Worm (Caenorhabditis elegans) whole organism, L2 larva: ENCODE measurements around the gene dcr-1.

Experiments used
- C34F6.9 ChIP-seq: fragments of 150-350 bp; optimal IDR thresholded peaks from 2 replicates; lab custom pipeline; 2014; ENCODE audit warnings: missing biosample characterization, missing genetic modification characterization
- F13H6.1 ChIP-seq: sonication (generic microtip); optimal IDR thresholded peaks from 2 replicates; lab custom pipeline; 2016; ENCODE audit warnings: missing genetic modification characterization, missing compliant biosample characterization
- R02D3.7 ChIP-seq: fragments of 150-350 bp; optimal IDR thresholded peaks from 2 replicates; lab custom pipeline; 2014; ENCODE audit warnings: missing biosample characterization, missing genetic modification characterization
- Y55F3AM.14 ChIP-seq: fragments of 200-800 bp; sonication (Bioruptor generic); optimal IDR thresholded peaks from 2 replicates; lab custom pipeline; 2018; ENCODE audit warnings: mild to moderate bottlenecking, missing genetic modification characterization, missing compliant biosample characterization
- ZK546.5 ChIP-seq: sonication (generic microtip); optimal IDR thresholded peaks from 2 replicates; lab custom pipeline; 2017; ENCODE audit warnings: missing biosample characterization, missing genetic modification characterization
- alr-1 ChIP-seq: fragments of 150-350 bp; optimal IDR thresholded peaks from 2 replicates; lab custom pipeline; 2014; ENCODE audit warnings: missing biosample characterization, missing genetic modification characterization
- aly-2 ChIP-seq: fragments of 150-350 bp; optimal IDR thresholded peaks from 2 replicates; lab custom pipeline; 2014; ENCODE audit warnings: missing biosample characterization, missing genetic modification characterization
- ama-1 ChIP-seq: fragments of 150-350 bp; optimal IDR thresholded peaks from 2 replicates; lab custom pipeline; 2018; ENCODE audit warnings: inconsistent platforms
- blmp-1 ChIP-seq: sonication (generic microtip); optimal IDR thresholded peaks from 2 replicates; lab custom pipeline; 2017; ENCODE audit warnings: missing genetic modification characterization, mild to moderate bottlenecking, missing compliant biosample characterization, antibody characterized with exemption, moderate library complexity; ENCODE audit not compliant: insufficient read depth
- ceh-16 ChIP-seq: fragments of 150-350 bp; optimal IDR thresholded peaks from 2 replicates; lab custom pipeline; 2014; ENCODE audit warnings: missing biosample characterization, missing genetic modification characterization
- ceh-82 ChIP-seq: fragments of 150-350 bp; optimal IDR thresholded peaks from 2 replicates; lab custom pipeline; 2014; ENCODE audit warnings: missing biosample characterization, missing genetic modification characterization
- crh-2 ChIP-seq: sonication (generic microtip); optimal IDR thresholded peaks from 2 replicates; lab custom pipeline; 2017; ENCODE audit warnings: missing biosample characterization, missing genetic modification characterization
- dmd-4 ChIP-seq: sonication (generic microtip); optimal IDR thresholded peaks from 2 replicates; lab custom pipeline; 2017; ENCODE audit warnings: missing biosample characterization, missing genetic modification characterization
- egl-27 ChIP-seq: sonication (generic microtip); optimal IDR thresholded peaks from 3 replicates; lab custom pipeline; 2017; ENCODE audit warnings: missing biosample characterization, missing genetic modification reagents, missing genetic modification characterization
- elt-1 ChIP-seq: fragments of 150-350 bp; optimal IDR thresholded peaks from 2 replicates; lab custom pipeline; 2014; ENCODE audit warnings: missing biosample characterization, missing genetic modification characterization
- elt-3 ChIP-seq: sonication (generic microtip); optimal IDR thresholded peaks from 2 replicates; lab custom pipeline; 2017; ENCODE audit warnings: missing biosample characterization, missing genetic modification characterization
- fos-1 ChIP-seq: fragments of 150-350 bp; optimal IDR thresholded peaks from 2 replicates; lab custom pipeline; 2014; ENCODE audit warnings: missing biosample characterization, missing genetic modification characterization
- gmeb-1 ChIP-seq: fragments of 150-350 bp; optimal IDR thresholded peaks from 2 replicates; lab custom pipeline; 2014; ENCODE audit warnings: missing biosample characterization, missing genetic modification characterization
- lin-11 ChIP-seq: fragments of 150-350 bp; sonication (generic microtip); optimal IDR thresholded peaks from 2 replicates; lab custom pipeline; 2014; ENCODE audit warnings: missing biosample characterization, missing genetic modification characterization, inconsistent platforms, mixed read lengths
- lin-13 ChIP-seq: fragments of 150-350 bp; optimal IDR thresholded peaks from 2 replicates; lab custom pipeline; 2014; ENCODE audit warnings: missing biosample characterization, missing genetic modification reagents, missing genetic modification characterization
- lin-39 ChIP-seq: fragments of 150-350 bp; optimal IDR thresholded peaks from 2 replicates; lab custom pipeline; 2014; ENCODE audit warnings: missing biosample characterization, missing genetic modification reagents, missing genetic modification characterization
- lsy-2 ChIP-seq, 2 experiments: fragments of 150-350 bp in 1 of 2; sonication (generic microtip) in 1 of 2; optimal IDR thresholded peaks; 2 replicates each; lab custom pipeline; 2014 to 2017; ENCODE audit warnings: missing biosample characterization in 2 of 2, missing genetic modification characterization in 2 of 2
- mab-5 ChIP-seq: fragments of 150-350 bp; optimal IDR thresholded peaks from 2 replicates; lab custom pipeline; 2014; ENCODE audit warnings: missing biosample characterization, missing genetic modification characterization
- mbf-1 ChIP-seq: sonication (generic microtip); optimal IDR thresholded peaks from 2 replicates; lab custom pipeline; 2017; ENCODE audit warnings: missing biosample characterization, missing genetic modification characterization
- mdl-1 ChIP-seq, 2 experiments: fragments of 150-350 bp in 1 of 2; sonication (generic microtip) in 1 of 2; optimal IDR thresholded peaks; 2 replicates each; lab custom pipeline; 2017; ENCODE audit warnings: missing biosample characterization in 2 of 2, missing genetic modification characterization in 2 of 2
- nhr-10 ChIP-seq: sonication (generic microtip); optimal IDR thresholded peaks from 2 replicates; lab custom pipeline; 2017; ENCODE audit warnings: missing biosample characterization, missing genetic modification characterization
- nhr-11 ChIP-seq: fragments of 150-350 bp; optimal IDR thresholded peaks from 2 replicates; lab custom pipeline; 2014; ENCODE audit warnings: missing biosample characterization, missing genetic modification characterization
- nhr-12 ChIP-seq: fragments of 150-350 bp; optimal IDR thresholded peaks from 2 replicates; lab custom pipeline; 2014; ENCODE audit warnings: missing biosample characterization, missing genetic modification characterization
- nhr-129 ChIP-seq: fragments of 150-350 bp; optimal IDR thresholded peaks from 2 replicates; lab custom pipeline; 2014; ENCODE audit warnings: missing biosample characterization, missing genetic modification characterization
- nhr-21 ChIP-seq: fragments of 150-350 bp; optimal IDR thresholded peaks from 2 replicates; lab custom pipeline; 2014; ENCODE audit warnings: missing biosample characterization, missing genetic modification characterization
- nhr-23 ChIP-seq: fragments of 150-350 bp; optimal IDR thresholded peaks from 2 replicates; lab custom pipeline; 2014; ENCODE audit warnings: missing biosample characterization, missing genetic modification reagents, missing genetic modification characterization
- nhr-237 ChIP-seq: fragments of 150-350 bp; optimal IDR thresholded peaks from 2 replicates; lab custom pipeline; 2014; ENCODE audit warnings: missing biosample characterization, missing genetic modification characterization
- nhr-25 ChIP-seq: fragments of 150-350 bp; sonication (generic microtip); optimal IDR thresholded peaks from 3 replicates; lab custom pipeline; 2014; ENCODE audit warnings: missing biosample characterization, missing genetic modification characterization
- nhr-6 ChIP-seq: fragments of 150-350 bp; optimal IDR thresholded peaks from 2 replicates; lab custom pipeline; 2014; ENCODE audit warnings: missing biosample characterization, missing genetic modification characterization
- nhr-77 ChIP-seq: fragments of 150-350 bp; optimal IDR thresholded peaks from 2 replicates; lab custom pipeline; 2014; ENCODE audit warnings: missing biosample characterization, missing genetic modification characterization
- peb-1 ChIP-seq: fragments of 150-350 bp; optimal IDR thresholded peaks from 2 replicates; lab custom pipeline; 2014; ENCODE audit warnings: missing biosample characterization, missing genetic modification characterization
- sem-4 ChIP-seq: fragments of 150-350 bp; optimal IDR thresholded peaks from 2 replicates; lab custom pipeline; 2014; ENCODE audit warnings: missing biosample characterization, missing genetic modification reagents, missing genetic modification characterization
- skn-1 ChIP-seq: sonication (generic microtip); optimal IDR thresholded peaks from 2 replicates; lab custom pipeline; 2017; ENCODE audit warnings: missing biosample characterization, missing genetic modification characterization
- sma-3 ChIP-seq: sonication (generic microtip); optimal IDR thresholded peaks from 2 replicates; lab custom pipeline; 2016; ENCODE audit warnings: missing genetic modification reagents, missing genetic modification characterization, missing compliant biosample characterization
- sma-9 ChIP-seq, 2 experiments: fragments of 150-350 bp in 1 of 2; sonication (generic microtip) in 1 of 2; optimal IDR thresholded peaks; 2 replicates each; lab custom pipeline; 2014 to 2016; ENCODE audit warnings: missing genetic modification characterization in 2 of 2, mild to moderate bottlenecking in 1 of 2, missing biosample characterization in 1 of 2, missing compliant biosample characterization in 1 of 2, missing genetic modification reagents in 1 of 2, moderate library complexity in 1 of 2
- snpc-4 ChIP-seq: fragments of 150-350 bp; optimal IDR thresholded peaks from 2 replicates; lab custom pipeline; 2014; ENCODE audit warnings: missing biosample characterization, missing genetic modification characterization
- unc-39 ChIP-seq: fragments of 150-350 bp; optimal IDR thresholded peaks from 2 replicates; lab custom pipeline; 2014; ENCODE audit warnings: missing biosample characterization, missing genetic modification characterization
- unc-55 ChIP-seq: fragments of 150-350 bp; sonication (generic microtip); optimal IDR thresholded peaks from 3 replicates; lab custom pipeline; 2014; ENCODE audit warnings: missing biosample characterization, missing genetic modification reagents, missing genetic modification characterization
- unc-62 ChIP-seq: fragments of 150-350 bp; optimal IDR thresholded peaks from 2 replicates; lab custom pipeline; 2014; ENCODE audit warnings: missing biosample characterization, missing genetic modification reagents, missing genetic modification characterization
- zag-1 ChIP-seq: fragments of 150-350 bp; optimal IDR thresholded peaks from 2 replicates; lab custom pipeline; 2014; ENCODE audit warnings: missing biosample characterization, missing genetic modification characterization
- ztf-1 ChIP-seq: fragments of 200-800 bp; sonication (Bioruptor generic); conservative IDR thresholded peaks from 2 replicates; pipeline ENCODE4 v1.3.6; 2022; ENCODE audit warnings: missing genetic modification characterization, missing compliant biosample characterization
- ztf-11 ChIP-seq: sonication (generic microtip); optimal IDR thresholded peaks from 2 replicates; lab custom pipeline; 2017; ENCODE audit warnings: missing biosample characterization, missing genetic modification characterization
- ztf-4 ChIP-seq: fragments of 150-350 bp; optimal IDR thresholded peaks from 2 replicates; lab custom pipeline; 2014; ENCODE audit warnings: missing biosample characterization, missing genetic modification characterization

dcr-1 gene

DNA sequence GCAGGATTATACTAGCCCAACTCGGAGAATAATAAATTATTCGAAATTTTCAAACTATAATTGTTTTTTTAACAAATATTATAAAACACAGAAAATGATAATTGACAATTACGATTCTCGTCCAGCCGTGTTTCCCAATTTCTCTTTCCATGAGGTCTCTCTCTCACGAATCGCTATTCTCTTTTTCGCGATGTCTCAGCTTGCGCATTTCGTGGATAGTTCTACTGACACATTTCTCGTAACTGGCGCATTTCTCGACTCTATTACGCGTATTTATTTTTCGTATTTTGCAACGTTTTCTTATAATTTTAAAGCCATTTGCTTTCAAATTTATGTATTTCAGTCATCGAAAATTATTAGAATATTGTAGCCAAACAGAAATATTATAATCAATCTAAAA is 36.3 kb downstream of the dcr-1 start:
- TF ChIP-seq sma-3 (GFP tag; lab: Kevin White, UChicago) (peak; percentile 99), mbf-1 (tag; lab: Kevin White, UChicago) (no peak), fos-1 (tag; lab: Kevin White, UChicago) (peak; percentile 99), ama-1 (lab: Kevin White, UChicago) (peak; percentile 65), nhr-11 (tag; lab: Kevin White, UChicago) (peak; percentile 86), nhr-23 (no peak), gmeb-1 (tag; lab: Kevin White, UChicago) (peak; percentile 92), nhr-10 (tag; lab: Kevin White, UChicago) (peak; percentile 81), ztf-1 (GFP tag; lab: Robert Waterston, UW) (no peak), sma-9 (GFP tag; optimal IDR thresholded peaks at IDR 0.05; lab: Kevin White, UChicago) (peak; percentile 95), sma-9 (tag; optimal IDR thresholded peaks at IDR 0.05; lab: Kevin White, UChicago) (no peak), dmd-4 (tag; lab: Kevin White, UChicago) (no peak), elt-1 (no peak), nhr-6 (tag; lab: Kevin White, UChicago) (peak; percentile 98), mab-5 (peak; percentile 93), R02D3.7 (peak; percentile 62), snpc-4 (tag; lab: Kevin White, UChicago) (peak; percentile 85), aly-2 (tag; lab: Kevin White, UChicago) (no peak), lin-11 (peak; percentile 95), nhr-129 (tag; lab: Kevin White, UChicago) (peak; percentile 100), lsy-2 (tag; optimal IDR thresholded peaks at IDR 0.05; lab: Kevin White, UChicago) (peak; percentile 92 to 98), elt-3 (no peak), unc-39 (tag; lab: Kevin White, UChicago) (peak; percentile 68), egl-27 (tag; lab: Kevin White, UChicago) (peak; percentile 93), nhr-77 (peak; percentile 89), ztf-11 (peak; percentile 66), peb-1 (no peak), crh-2 (tag; lab: Kevin White, UChicago) (peak; percentile 99), skn-1 (tag; lab: Kevin White, UChicago) (peak; percentile 84), ceh-16 (tag; lab: Kevin White, UChicago) (no peak), lin-13 (GFP tag; lab: Kevin White, UChicago) (peak; percentile 98), nhr-21 (peak; percentile 93), mdl-1 (tag; optimal IDR thresholded peaks at IDR 0.05; lab: Kevin White, UChicago) (peak in 1 of 2 experiments; percentile 90), lin-39 (peak; percentile 98), blmp-1 (tag; lab: Kevin White, UChicago) (peak; percentile 65), unc-55 (GFP tag; lab: Kevin White, UChicago) (peak; percentile 100), F13H6.1 (tag; lab: Kevin White, UChicago) (peak; percentile 98), ceh-82 (peak; percentile 96), alr-1 (tag; lab: Kevin White, UChicago) (no peak), Y55F3AM.14 (GFP tag; lab: Kevin White, UChicago) (peak; percentile 95), nhr-25 (tag; lab: Kevin White, UChicago) (peak; percentile 99), ztf-4 (peak; percentile 97), nhr-237 (tag; lab: Kevin White, UChicago) (peak; percentile 71), unc-62 (GFP tag; lab: Kevin White, UChicago) (no peak), ZK546.5 (tag; lab: Kevin White, UChicago) (peak; percentile 81), nhr-12 (tag; lab: Kevin White, UChicago) (peak; percentile 28), zag-1 (tag; lab: Kevin White, UChicago) (peak; percentile 99), C34F6.9 (tag; lab: Kevin White, UChicago) (peak; percentile 99), sem-4 (peak; percentile 96)
